Fruit fly (Drosophila melanogaster) Kc167 (cell line): ENCODE measurements around the gene Invadolysin.

Experiments
- Myc ChIP-seq: fragments of >200 bp; optimal IDR thresholded peaks from 2 replicates; lab custom pipeline; 2017; ENCODE audit warnings: missing external identifiers
- insv ChIP-seq: fragments of >200 bp; optimal IDR thresholded peaks from 3 replicates; lab custom pipeline; 2018; ENCODE audit warnings: missing external identifiers
- psq ChIP-seq: fragments of >200 bp; optimal IDR thresholded peaks from 2 replicates; lab custom pipeline; 2017; ENCODE audit warnings: missing external identifiers
- ttk ChIP-seq: sonication (Bioruptor generic); optimal IDR thresholded peaks from 2 replicates; lab custom pipeline; 2017; ENCODE audit warnings: missing external identifiers

DNA sequence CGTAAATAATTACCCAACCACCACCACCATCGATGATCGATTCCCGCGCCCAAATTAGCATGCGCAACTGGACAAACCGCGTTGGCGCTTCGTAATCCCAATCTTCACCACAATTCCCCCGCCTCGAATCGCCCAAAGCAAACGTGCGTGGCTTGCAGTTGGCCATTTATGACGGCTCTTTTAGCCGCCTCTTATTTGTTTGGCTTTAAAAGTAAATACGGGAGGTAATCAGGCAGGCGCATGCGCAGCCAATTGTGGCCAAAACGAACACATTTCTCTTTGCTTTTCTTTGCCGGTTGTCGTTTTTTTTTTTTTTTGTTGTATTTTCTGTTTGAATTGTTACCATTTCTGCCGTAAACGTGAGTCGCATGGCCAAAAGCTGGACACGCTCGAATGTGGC, 6.1 kb downstream of the Invadolysin start:
- TF ChIP-seq Myc (lab: Kevin White, UChicago) = no peak
- TF ChIP-seq psq (lab: Kevin White, UChicago) = no peak
- TF ChIP-seq ttk (lab: Kevin White, UChicago) = no peak
- no peak for TF ChIP-seq insv (lab: Kevin White, UChicago)
